Worm (Caenorhabditis elegans) whole organism, early embryonic: ENCODE data around the gene oac-12.

Experiments
- aly-1 ChIP-seq: sonication (generic microtip); optimal IDR thresholded peaks from 2 replicates; lab custom pipeline; 2016; ENCODE audit warnings: missing genetic modification characterization, missing compliant biosample characterization
- ama-1 ChIP-seq: fragments of 150-350 bp; optimal IDR thresholded peaks from 2 replicates; lab custom pipeline; 2014
- ceh-13 ChIP-seq: fragments of 200-800 bp; sonication (Bioruptor generic); optimal IDR thresholded peaks from 2 replicates; lab custom pipeline; 2018; ENCODE audit warnings: mild to moderate bottlenecking, missing genetic modification characterization, missing compliant biosample characterization
- ceh-36 ChIP-seq: sonication (generic microtip); optimal IDR thresholded peaks from 2 replicates; lab custom pipeline; 2016; ENCODE audit warnings: missing genetic modification characterization, inconsistent platforms, missing compliant biosample characterization
- ets-7 ChIP-seq: sonication (generic microtip); optimal IDR thresholded peaks from 2 replicates; lab custom pipeline; 2016; ENCODE audit warnings: missing genotype, missing genetic modification characterization, missing compliant biosample characterization
- flt-1 ChIP-seq: fragments of 200-800 bp; sonication (Bioruptor generic); IDR thresholded peaks from 2 replicates; pipeline ENCODE4 v1.3.6; 2022; ENCODE audit warnings: missing genetic modification characterization, missing compliant biosample characterization
- hmbx-1 ChIP-seq: sonication (generic microtip); optimal IDR thresholded peaks from 2 replicates; lab custom pipeline; 2016; ENCODE audit warnings: mild to moderate bottlenecking, missing genetic modification characterization, missing compliant biosample characterization
- hmg-4 ChIP-seq: fragments of 200-800 bp; sonication (Bioruptor generic); optimal IDR thresholded peaks from 2 replicates; lab custom pipeline; 2018; ENCODE audit warnings: mild to moderate bottlenecking, missing genetic modification characterization, missing compliant biosample characterization
- pes-1 ChIP-seq: fragments of 200-800 bp; sonication (Bioruptor generic); IDR thresholded peaks from 2 replicates; pipeline ENCODE4 v1.3.6; 2022; ENCODE audit warnings: missing genetic modification reagents, missing genetic modification characterization, missing compliant biosample characterization
- scrt-1 ChIP-seq: fragments of 200-800 bp; sonication (Bioruptor generic); IDR thresholded peaks from 2 replicates; pipeline ENCODE4 v1.3.6; 2022; ENCODE audit warnings: missing genetic modification characterization, missing compliant biosample characterization
- tbx-11 ChIP-seq: fragments of 200-800 bp; sonication (Bioruptor generic); IDR thresholded peaks from 2 replicates; pipeline ENCODE4 v1.3.6; 2022; ENCODE audit warnings: missing genetic modification characterization, missing compliant biosample characterization
- tra-4 ChIP-seq: sonication (generic microtip); optimal IDR thresholded peaks from 2 replicates; lab custom pipeline; 2017; ENCODE audit warnings: missing genetic modification characterization, missing compliant biosample characterization

- no peak for TF ChIP-seq ama-1 (lab: Kevin White, UChicago)
- no peak for TF ChIP-seq ceh-36 (tag; lab: Kevin White, UChicago)
- TF ChIP-seq scrt-1 = no peak
- no peak for TF ChIP-seq flt-1 (GFP tag; lab: Robert Waterston, UW)
- no peak for TF ChIP-seq ets-7 (tag; lab: Kevin White, UChicago)
- no peak for TF ChIP-seq tbx-11
- TF ChIP-seq tra-4 (tag; lab: Kevin White, UChicago) = no peak
- TF ChIP-seq aly-1 (tag; lab: Kevin White, UChicago) = no peak
- no peak for TF ChIP-seq ceh-13
- TF ChIP-seq pes-1 (GFP tag; lab: Robert Waterston, UW) = no peak
- TF ChIP-seq hmbx-1 (tag; lab: Kevin White, UChicago) = no peak
- no peak for TF ChIP-seq hmg-4 (GFP tag; lab: Kevin White, UChicago)
These were observed 41.3 kb upstream of the oac-12 start for ce11 chrV:4373656-4374055.
